Fruit fly (Drosophila melanogaster) whole organism, embryonic: Measurements from ENCODE around the gene CG14102.

Experiments
- Ada2b ChIP-seq: fragments of 200-800 bp; sonication (Bioruptor generic); IDR thresholded peaks from 2 replicates; pipeline ENCODE4 v1.3.6; 2022; ENCODE audit warnings: missing biosample characterization, missing genetic modification characterization
- Bgb ChIP-seq: fragments of 200-800 bp; sonication (Bioruptor generic); IDR thresholded peaks from 2 replicates; pipeline ENCODE4 v1.3.6; 2022; ENCODE audit warnings: missing biosample characterization, missing genetic modification characterization; ENCODE audit not compliant: partially characterized antibody
- CG10209 ChIP-seq: fragments of 200-800 bp; sonication (Bioruptor generic); optimal IDR thresholded peaks from 3 replicates; lab custom pipeline; 2017; ENCODE audit warnings: missing biosample characterization, mild to moderate bottlenecking, missing genetic modification characterization, missing genetic modification reagents
- CG10979 ChIP-seq: fragments of 200-800 bp; sonication (Bioruptor generic); optimal IDR thresholded peaks from 2 replicates; lab custom pipeline; 2018; ENCODE audit warnings: missing biosample characterization, mild to moderate bottlenecking, missing genetic modification characterization, moderate library complexity
- CG11085 ChIP-seq: fragments of 200-800 bp; sonication (Bioruptor generic); IDR thresholded peaks from 2 replicates; pipeline ENCODE4 v1.3.6; 2022; ENCODE audit warnings: missing biosample characterization, missing genetic modification characterization
- CG11695 ChIP-seq: fragments of 200-800 bp; sonication (Bioruptor generic); IDR thresholded peaks from 3 replicates; pipeline ENCODE4 v1.3.6; 2022; ENCODE audit warnings: missing biosample characterization, missing genetic modification characterization
- CG12104 ChIP-seq: fragments of 200-800 bp; sonication (Bioruptor generic); optimal IDR thresholded peaks from 3 replicates; lab custom pipeline; 2016; ENCODE audit warnings: missing biosample characterization, missing genetic modification characterization
- CG12659 ChIP-seq: fragments of 200-800 bp; sonication (Bioruptor generic); optimal IDR thresholded peaks from 3 replicates; lab custom pipeline; 2017; ENCODE audit warnings: mild to moderate bottlenecking, missing biosample characterization, missing genetic modification reagents, missing genetic modification characterization
- CG13123 ChIP-seq: fragments of 200-800 bp; sonication (Bioruptor generic); optimal IDR thresholded peaks from 2 replicates; lab custom pipeline; 2016; ENCODE audit warnings: missing biosample characterization, missing genetic modification characterization
- CG17361 ChIP-seq: fragments of 200-800 bp; sonication (Bioruptor generic); IDR thresholded peaks from 3 replicates; pipeline ENCODE4 v1.3.6; 2022; ENCODE audit warnings: missing biosample characterization, missing genetic modification characterization
- CG17612 ChIP-seq: fragments of 200-800 bp; sonication (Bioruptor generic); IDR thresholded peaks from 2 replicates; pipeline ENCODE4 v1.3.6; 2022; ENCODE audit warnings: missing biosample characterization, missing genetic modification characterization
- CG3281 ChIP-seq: fragments of 200-800 bp; sonication (Bioruptor generic); optimal IDR thresholded peaks from 3 replicates; lab custom pipeline; 2017; ENCODE audit warnings: missing biosample characterization, mild to moderate bottlenecking, missing genetic modification characterization
- CG33557 ChIP-seq: fragments of 200-800 bp; sonication (Bioruptor generic); optimal IDR thresholded peaks from 2 replicates; lab custom pipeline; 2019; ENCODE audit warnings: missing biosample characterization, mild to moderate bottlenecking, missing genetic modification characterization, moderate library complexity
- CG4617 ChIP-seq: fragments of 200-800 bp; sonication (Bioruptor generic); optimal IDR thresholded peaks from 3 replicates; lab custom pipeline; 2016; ENCODE audit warnings: missing biosample characterization, missing genetic modification characterization, borderline replicate concordance
- Eip74EF ChIP-seq, 2 experiments: fragments of 200-800 bp in 1 of 2; fragments of >200 bp in 1 of 2; sonication (Bioruptor generic) in 1 of 2; optimal IDR thresholded peaks; 2 replicates each; lab custom pipeline; 2017 to 2019; ENCODE audit warnings: missing biosample characterization in 2 of 2, missing genetic modification characterization in 2 of 2, mild to moderate bottlenecking in 1 of 2, moderate library complexity in 1 of 2
- Fer2 ChIP-seq: fragments of 200-800 bp; sonication (Bioruptor generic); optimal IDR thresholded peaks from 2 replicates; lab custom pipeline; 2018; ENCODE audit warnings: missing biosample characterization, mild to moderate bottlenecking, missing genetic modification characterization, moderate library complexity
- Gsc ChIP-seq: fragments of 200-800 bp; sonication (Bioruptor generic); IDR thresholded peaks from 2 replicates; pipeline ENCODE4 v1.3.6; 2022; ENCODE audit warnings: missing biosample characterization, missing genetic modification characterization
- Lpt ChIP-seq: fragments of >200 bp; optimal IDR thresholded peaks from 2 replicates; lab custom pipeline; 2018; ENCODE audit warnings: missing biosample characterization, missing genetic modification characterization
- NFAT ChIP-seq: fragments of 200-800 bp; sonication (Bioruptor generic); IDR thresholded peaks from 2 replicates; pipeline ENCODE4 v1.3.6; 2022; ENCODE audit warnings: missing biosample characterization, missing genetic modification characterization
- Opbp ChIP-seq: fragments of 200-800 bp; sonication (Bioruptor generic); IDR thresholded peaks from 3 replicates; pipeline ENCODE4 v1.3.6; 2022; ENCODE audit warnings: missing biosample characterization, missing genetic modification characterization; ENCODE audit not compliant: partially characterized antibody
- Side ChIP-seq: fragments of 200-800 bp; sonication (Bioruptor generic); optimal IDR thresholded peaks from 2 replicates; lab custom pipeline; 2016; ENCODE audit warnings: missing biosample characterization, missing genetic modification characterization
- Tbp ChIP-seq: fragments of >200 bp; optimal IDR thresholded peaks from 2 replicates; lab custom pipeline; 2018; ENCODE audit warnings: missing biosample characterization, missing genetic modification characterization
- Vsx1 ChIP-seq: fragments of 200-800 bp; sonication (Bioruptor generic); optimal IDR thresholded peaks from 2 replicates; lab custom pipeline; 2017; ENCODE audit warnings: missing biosample characterization, mild to moderate bottlenecking, missing genetic modification characterization, missing genetic modification reagents
- Xbp1 ChIP-seq: fragments of 200-800 bp; sonication (Bioruptor generic); optimal IDR thresholded peaks from 3 replicates; lab custom pipeline; 2016; ENCODE audit warnings: missing biosample characterization, mild to moderate bottlenecking, missing genetic modification characterization
- YL-1 ChIP-seq: fragments of 200-800 bp; sonication (Bioruptor generic); optimal IDR thresholded peaks from 3 replicates; lab custom pipeline; 2017; ENCODE audit warnings: missing biosample characterization, mild to moderate bottlenecking, missing genetic modification characterization
- ash1 ChIP-seq: fragments of 200-800 bp; sonication (Bioruptor generic); optimal IDR thresholded peaks from 2 replicates; lab custom pipeline; 2018; ENCODE audit warnings: missing biosample characterization, mild to moderate bottlenecking, missing genetic modification characterization
- bowl ChIP-seq: fragments of 200-800 bp; sonication (Bioruptor generic); IDR thresholded peaks from 2 replicates; pipeline ENCODE4 v1.3.6; 2022; ENCODE audit warnings: missing biosample characterization, missing genetic modification characterization
- caup ChIP-seq: fragments of 200-800 bp; sonication (Bioruptor generic); optimal IDR thresholded peaks from 3 replicates; lab custom pipeline; 2017; ENCODE audit warnings: missing biosample characterization, mild to moderate bottlenecking, missing genetic modification characterization, moderate library complexity; ENCODE audit not compliant: severe bottlenecking
- dysf ChIP-seq: fragments of 200-800 bp; sonication (Bioruptor generic); IDR thresholded peaks from 3 replicates; pipeline ENCODE4 v1.3.6; 2022; ENCODE audit warnings: missing biosample characterization, missing genetic modification characterization
- eyg ChIP-seq: fragments of 200-800 bp; sonication (Bioruptor generic); optimal IDR thresholded peaks from 3 replicates; lab custom pipeline; 2016; ENCODE audit warnings: missing biosample characterization, missing genetic modification characterization
- gcm2 ChIP-seq: fragments of 200-800 bp; sonication (Bioruptor generic); optimal IDR thresholded peaks from 2 replicates; lab custom pipeline; 2016; ENCODE audit warnings: missing biosample characterization, missing genetic modification characterization
- gro ChIP-seq: fragments of 200-800 bp; sonication (Bioruptor generic); optimal IDR thresholded peaks from 2 replicates; lab custom pipeline; 2016; ENCODE audit warnings: missing biosample characterization, missing genetic modification characterization
- jing ChIP-seq: fragments of 200-800 bp; sonication (Bioruptor generic); optimal IDR thresholded peaks from 2 replicates; lab custom pipeline; 2018; ENCODE audit warnings: missing biosample characterization, mild to moderate bottlenecking, missing genetic modification characterization
- jumu ChIP-seq: fragments of 200-800 bp; sonication (Bioruptor generic); optimal IDR thresholded peaks from 3 replicates; lab custom pipeline; 2016; ENCODE audit warnings: missing biosample characterization, missing genetic modification characterization
- klu ChIP-seq: fragments of 200-800 bp; sonication (Bioruptor generic); IDR thresholded peaks from 2 replicates; pipeline ENCODE4 v1.3.6; 2022; ENCODE audit warnings: missing biosample characterization, missing genetic modification characterization
- knrl ChIP-seq: fragments of 200-800 bp; sonication (Bioruptor generic); IDR thresholded peaks from 3 replicates; pipeline ENCODE4 v1.3.6; 2022; ENCODE audit warnings: missing biosample characterization, missing genetic modification characterization; ENCODE audit not compliant: partially characterized antibody
- mirr ChIP-seq: fragments of 200-800 bp; sonication (Bioruptor generic); optimal IDR thresholded peaks from 3 replicates; lab custom pipeline; 2018; ENCODE audit warnings: missing biosample characterization, mild to moderate bottlenecking, missing genetic modification characterization
- nerfin-1 ChIP-seq: fragments of 200-800 bp; sonication (Bioruptor generic); optimal IDR thresholded peaks from 3 replicates; lab custom pipeline; 2019; ENCODE audit warnings: missing biosample characterization, mild to moderate bottlenecking, missing genetic modification characterization, moderate library complexity
- nom ChIP-seq: fragments of 200-800 bp; sonication (Bioruptor generic); optimal IDR thresholded peaks from 2 replicates; lab custom pipeline; 2017; ENCODE audit warnings: missing biosample characterization, missing genetic modification characterization, mild to moderate bottlenecking, moderate library complexity, missing genetic modification reagents
- pum ChIP-seq: fragments of 200-800 bp; sonication (Bioruptor generic); optimal IDR thresholded peaks from 2 replicates; lab custom pipeline; 2016; ENCODE audit warnings: missing biosample characterization, missing genetic modification characterization
- sisA ChIP-seq: fragments of 200-800 bp; sonication (Bioruptor generic); IDR thresholded peaks from 2 replicates; pipeline ENCODE4 v1.3.6; 2022; ENCODE audit warnings: missing biosample characterization, missing genetic modification characterization
- slou ChIP-seq: fragments of 200-800 bp; sonication (Bioruptor generic); optimal IDR thresholded peaks from 3 replicates; lab custom pipeline; 2016; ENCODE audit warnings: missing biosample characterization, missing genetic modification characterization
- tx ChIP-seq: fragments of 200-800 bp; sonication (Bioruptor generic); optimal IDR thresholded peaks from 2 replicates; lab custom pipeline; 2016; ENCODE audit warnings: missing biosample characterization, missing genetic modification characterization
- unc-4 ChIP-seq: fragments of 200-800 bp; sonication (Bioruptor generic); IDR thresholded peaks from 2 replicates; pipeline ENCODE4 v1.3.6; 2022; ENCODE audit warnings: missing biosample characterization, missing genetic modification characterization; ENCODE audit not compliant: partially characterized antibody
- z ChIP-seq: fragments of 200-800 bp; sonication (Bioruptor generic); IDR thresholded peaks from 3 replicates; pipeline ENCODE4 v1.3.6; 2022; ENCODE audit warnings: missing biosample characterization, missing genetic modification characterization

Gene CG14102

DNA sequence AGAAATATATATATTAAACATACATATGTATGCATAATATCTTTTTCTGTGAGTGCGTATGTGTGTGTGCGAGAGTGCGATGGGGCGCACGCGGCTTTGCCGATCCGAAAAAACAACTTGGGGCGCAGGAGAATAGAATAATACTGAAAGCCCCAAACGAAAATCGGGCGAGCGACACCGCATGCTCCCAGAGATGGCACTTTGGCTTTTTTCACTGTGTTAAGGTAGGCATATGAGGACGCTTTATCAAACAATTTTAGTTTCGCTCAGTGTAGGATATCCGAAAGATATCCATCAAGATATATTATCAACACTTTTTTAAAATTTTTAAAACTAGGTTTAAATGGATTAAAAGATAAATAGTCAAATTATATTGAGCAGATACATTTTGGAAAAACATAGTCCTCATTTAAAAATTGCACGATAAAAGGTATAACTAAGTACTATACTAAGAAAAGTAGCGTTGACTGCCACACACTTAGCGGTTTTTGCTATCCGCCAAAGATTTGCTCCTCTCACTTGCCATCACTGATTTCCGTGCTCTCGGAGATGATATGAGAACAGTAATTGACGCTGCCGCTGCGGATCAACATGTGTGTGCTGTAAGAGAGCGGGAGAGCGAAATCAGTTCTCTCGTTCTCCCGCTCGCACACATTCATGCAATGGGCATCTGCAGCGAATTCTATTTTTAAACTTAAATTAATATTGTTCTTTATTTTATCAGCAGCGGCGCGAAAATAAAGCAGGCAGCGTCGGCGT is 10.0 kb downstream of the CG14102 start (continued):
- TF ChIP-seq klu (GFP tag; lab: Robert Waterston, UW) = peak; percentile 52; the same call in 1 of the 2 replicates
- TF ChIP-seq CG10209 (GFP tag; lab: Kevin White, UChicago) = peak; percentile 75
- TF ChIP-seq Lpt (GFP tag; lab: Kevin White, UChicago) = no peak
- peak; percentile 15 for TF ChIP-seq CG4617 (GFP tag; lab: Kevin White, UChicago)
- no peak for TF ChIP-seq CG11085 (GFP tag; lab: Robert Waterston, UW)
- no peak for TF ChIP-seq Vsx1 (GFP tag; lab: Kevin White, UChicago)
- peak; percentile 29; the same call in 1 of the 2 replicates for TF ChIP-seq NFAT (GFP tag; lab: Robert Waterston, UW)
- peak; percentile 46; the same call in 2 of the 3 replicates for TF ChIP-seq dysf
- no peak for TF ChIP-seq Ada2b
- peak; percentile 14 for TF ChIP-seq caup (GFP tag; lab: Kevin White, UChicago)
- TF ChIP-seq jing (GFP tag; lab: Kevin White, UChicago) = peak; percentile 60
- TF ChIP-seq tx (GFP tag; lab: Kevin White, UChicago) = peak; percentile 19
- no peak for TF ChIP-seq z (GFP tag; lab: Robert Waterston, UW)
- TF ChIP-seq Fer2 (tag; lab: Kevin White, UChicago) = peak; percentile 53
- no peak for TF ChIP-seq ash1 (GFP tag; lab: Kevin White, UChicago)
- peak; percentile 78 for TF ChIP-seq Tbp (GFP tag; lab: Kevin White, UChicago)
- peak; percentile 83 for TF ChIP-seq CG17361 (GFP tag; lab: Robert Waterston, UW)
- TF ChIP-seq eyg (GFP tag; lab: Kevin White, UChicago) = no peak
- TF ChIP-seq Bgb (GFP tag; lab: Robert Waterston, UW) = no peak; the same call in 1 of the 2 replicates
- TF ChIP-seq CG12659 = peak; percentile 72
- no peak for TF ChIP-seq CG17612 (GFP tag; lab: Robert Waterston, UW)
- peak; percentile 42 for TF ChIP-seq slou (GFP tag; lab: Kevin White, UChicago)
- TF ChIP-seq sisA = peak; percentile 32; the same call in 1 of the 2 replicates
- no peak for TF ChIP-seq Eip74EF (GFP tag; optimal IDR thresholded peaks at IDR 0.05; lab: Kevin White, UChicago)
- peak; percentile 46 for TF ChIP-seq pum (GFP tag; lab: Kevin White, UChicago)
- peak; percentile 43 for TF ChIP-seq Side
- TF ChIP-seq mirr (GFP tag; lab: Kevin White, UChicago) = no peak
- TF ChIP-seq jumu (GFP tag; lab: Kevin White, UChicago) = peak; percentile 61
- peak; percentile 48 for TF ChIP-seq CG12104 (GFP tag; lab: Kevin White, UChicago)
- no peak for TF ChIP-seq knrl (GFP tag; lab: Robert Waterston, UW)
- TF ChIP-seq nom = no peak
- no peak for TF ChIP-seq gro
- TF ChIP-seq CG10979 (tag; lab: Kevin White, UChicago) = peak; percentile 69
- TF ChIP-seq Opbp = peak; percentile 42; the same call in 1 of the 3 replicates
- no peak for TF ChIP-seq bowl
- no peak for TF ChIP-seq YL-1 (GFP tag; lab: Kevin White, UChicago)
- TF ChIP-seq gcm2 (GFP tag; lab: Kevin White, UChicago) = peak; percentile 53
- TF ChIP-seq Gsc = no peak
- peak; percentile 7 for TF ChIP-seq nerfin-1 (tag; lab: Kevin White, UChicago)
- peak; percentile 71 for TF ChIP-seq CG3281 (GFP tag; lab: Kevin White, UChicago)
- 0 out of 2 replicates have a peak, but pooled peaks have one; percentile 38 for TF ChIP-seq unc-4 (GFP tag; lab: Robert Waterston, UW)
- peak; percentile 41; the same call in 1 of the 3 replicates for TF ChIP-seq CG11695 (GFP tag; lab: Robert Waterston, UW)
- peak; percentile 72 for TF ChIP-seq Xbp1 (GFP tag; lab: Kevin White, UChicago)
- peak; percentile 28 for TF ChIP-seq CG13123 (GFP tag; lab: Kevin White, UChicago)
- peak; percentile 58 for TF ChIP-seq CG33557
